Worm (Caenorhabditis elegans) whole organism, L4 larva: Measurements from ENCODE around the gene air-1.

ENCODE experiments used
- F49E8.2 ChIP-seq: sonication (generic microtip); optimal IDR thresholded peaks from 2 replicates; lab custom pipeline; 2016; ENCODE audit warnings: missing compliant biosample characterization, mild to moderate bottlenecking, missing genetic modification characterization, borderline replicate concordance
- T20F7.1 ChIP-seq: fragments of 200-800 bp; sonication (Bioruptor generic); optimal IDR thresholded peaks from 2 replicates; lab custom pipeline; 2018; ENCODE audit warnings: mild to moderate bottlenecking, missing genetic modification characterization, missing compliant biosample characterization
- Y5F2A.4 ChIP-seq: fragments of 200-800 bp; sonication (Bioruptor generic); optimal IDR thresholded peaks from 2 replicates; lab custom pipeline; 2018; ENCODE audit warnings: mild to moderate bottlenecking, missing genetic modification characterization, missing compliant biosample characterization
- aly-2 ChIP-seq: sonication (generic microtip); optimal IDR thresholded peaks from 2 replicates; lab custom pipeline; 2018; ENCODE audit warnings: missing biosample characterization, missing genetic modification characterization
- arid-1 ChIP-seq: fragments of 200-800 bp; sonication (Bioruptor generic); conservative IDR thresholded peaks from 2 replicates; pipeline ENCODE4 v1.3.6; 2022; ENCODE audit warnings: missing genetic modification reagents, missing genetic modification characterization, missing compliant biosample characterization
- attf-4 ChIP-seq: sonication (generic microtip); optimal IDR thresholded peaks from 3 replicates; lab custom pipeline; 2017; ENCODE audit warnings: missing biosample characterization, missing genetic modification characterization
- ceh-20 ChIP-seq: fragments of 200-800 bp; sonication (Bioruptor generic); IDR thresholded peaks from 2 replicates; pipeline ENCODE4 v1.3.6; 2022; ENCODE audit warnings: missing genetic modification reagents, missing genetic modification characterization, missing compliant biosample characterization
- ceh-28 ChIP-seq: fragments of 150-350 bp; optimal IDR thresholded peaks from 2 replicates; lab custom pipeline; 2014; ENCODE audit warnings: missing biosample characterization, missing genetic modification reagents, missing genetic modification characterization
- ceh-32 ChIP-seq: sonication (generic microtip); optimal IDR thresholded peaks from 2 replicates; lab custom pipeline; 2016; ENCODE audit warnings: mild to moderate bottlenecking, missing genetic modification characterization, missing compliant biosample characterization; ENCODE audit not compliant: poor library complexity
- ceh-82 ChIP-seq: sonication (generic microtip); optimal IDR thresholded peaks from 2 replicates; lab custom pipeline; 2017; ENCODE audit warnings: missing biosample characterization, missing genetic modification characterization
- cey-2 ChIP-seq: sonication (generic microtip); optimal IDR thresholded peaks from 3 replicates; lab custom pipeline; 2017; ENCODE audit warnings: missing genetic modification characterization, mild to moderate bottlenecking, missing compliant biosample characterization, antibody characterized with exemption, borderline replicate concordance; ENCODE audit not compliant: insufficient read depth
- daf-12 ChIP-seq: fragments of 150-350 bp; optimal IDR thresholded peaks from 2 replicates; lab custom pipeline; 2014; ENCODE audit warnings: missing biosample characterization, missing genetic modification reagents, missing genetic modification characterization
- dpl-1 ChIP-seq: fragments of 150-350 bp; optimal IDR thresholded peaks from 2 replicates; lab custom pipeline; 2014; ENCODE audit warnings: missing biosample characterization, missing genetic modification reagents, missing genetic modification characterization
- dve-1 ChIP-seq: sonication (generic microtip); optimal IDR thresholded peaks from 2 replicates; lab custom pipeline; 2017; ENCODE audit warnings: antibody characterized with exemption, mild to moderate bottlenecking, missing genetic modification characterization, missing compliant biosample characterization; ENCODE audit not compliant: insufficient read depth
- fkh-10 ChIP-seq: fragments of 150-350 bp; optimal IDR thresholded peaks from 2 replicates; lab custom pipeline; 2014; ENCODE audit warnings: missing biosample characterization, missing genetic modification reagents, missing genetic modification characterization
- fos-1 ChIP-seq: fragments of 150-350 bp; optimal IDR thresholded peaks from 2 replicates; lab custom pipeline; 2014; ENCODE audit warnings: missing biosample characterization, missing genetic modification characterization
- gei-8 ChIP-seq: fragments of 200-800 bp; sonication (Bioruptor generic); optimal IDR thresholded peaks from 2 replicates; lab custom pipeline; 2018; ENCODE audit warnings: mild to moderate bottlenecking, missing genetic modification characterization, missing compliant biosample characterization
- hlh-11 ChIP-seq: fragments of 200-800 bp; sonication (Bioruptor generic); optimal IDR thresholded peaks from 2 replicates; lab custom pipeline; 2018; ENCODE audit warnings: mild to moderate bottlenecking, missing genetic modification characterization, missing compliant biosample characterization
- hlh-30 ChIP-seq: sonication (generic microtip); optimal IDR thresholded peaks from 2 replicates; lab custom pipeline; 2017; ENCODE audit warnings: antibody characterized with exemption, mild to moderate bottlenecking, missing genetic modification characterization, missing compliant biosample characterization; ENCODE audit not compliant: insufficient read depth
- hmg-1.1 ChIP-seq: fragments of 200-800 bp; sonication (Bioruptor generic); IDR thresholded peaks from 2 replicates; pipeline ENCODE4 v1.3.6; 2022; ENCODE audit warnings: missing genetic modification reagents, missing genetic modification characterization, missing compliant biosample characterization
- lin-1 ChIP-seq: fragments of 200-800 bp; sonication (Bioruptor generic); IDR thresholded peaks from 2 replicates; pipeline ENCODE4 v1.3.6; 2022; ENCODE audit warnings: missing genetic modification reagents, missing genetic modification characterization, missing compliant biosample characterization
- lin-13 ChIP-seq: fragments of 150-350 bp; optimal IDR thresholded peaks from 2 replicates; lab custom pipeline; 2014; ENCODE audit warnings: missing biosample characterization, missing genetic modification reagents, missing genetic modification characterization
- lin-29 ChIP-seq: fragments of 200-800 bp; sonication (Bioruptor generic); IDR thresholded peaks from 2 replicates; pipeline ENCODE4 v1.3.6; 2022; ENCODE audit warnings: missing genetic modification reagents, missing genetic modification characterization, missing compliant biosample characterization
- lsy-2 ChIP-seq, 2 experiments: fragments of 150-350 bp in 1 of 2; sonication (generic microtip) in 1 of 2; optimal IDR thresholded peaks; 2 replicates each; lab custom pipeline; 2014 to 2017; ENCODE audit warnings: missing biosample characterization in 2 of 2, missing genetic modification characterization in 2 of 2
- madf-5 ChIP-seq, 2 experiments: fragments of 200-800 bp; sonication (Bioruptor generic); IDR thresholded peaks; 2 replicates each; pipeline ENCODE4 v1.3.6; 2022; ENCODE audit warnings: missing compliant biosample characterization in 2 of 2, missing genetic modification characterization in 2 of 2
- madf-9 ChIP-seq: fragments of 200-800 bp; sonication (Bioruptor generic); conservative IDR thresholded peaks from 2 replicates; pipeline ENCODE4 v1.3.6; 2022; ENCODE audit warnings: missing genetic modification reagents, missing genetic modification characterization, missing compliant biosample characterization
- mdl-1 ChIP-seq, 2 experiments: fragments of 150-350 bp in 1 of 2; sonication (generic microtip) in 1 of 2; optimal IDR thresholded peaks; 2 replicates each; lab custom pipeline; 2014 to 2017; ENCODE audit warnings: missing biosample characterization in 2 of 2, missing genetic modification characterization in 2 of 2
- mdt-29 ChIP-seq: fragments of 200-800 bp; sonication (Bioruptor generic); IDR thresholded peaks from 2 replicates; pipeline ENCODE4 v1.3.6; 2022; ENCODE audit warnings: missing genetic modification reagents, missing genetic modification characterization, missing compliant biosample characterization
- mep-1 ChIP-seq: fragments of 150-350 bp; sonication (generic microtip); optimal IDR thresholded peaks from 3 replicates; lab custom pipeline; 2014; ENCODE audit warnings: missing biosample characterization, missing genetic modification characterization
- nhr-111 ChIP-seq: fragments of 200-800 bp; sonication (Bioruptor generic); optimal IDR thresholded peaks from 2 replicates; lab custom pipeline; 2018; ENCODE audit warnings: mild to moderate bottlenecking, missing genetic modification characterization, missing compliant biosample characterization
- nhr-28 ChIP-seq: fragments of 150-350 bp; optimal IDR thresholded peaks from 2 replicates; lab custom pipeline; 2014; ENCODE audit warnings: missing biosample characterization, missing genetic modification characterization
- nhr-41 ChIP-seq: fragments of 200-800 bp; sonication (Bioruptor generic); IDR thresholded peaks from 2 replicates; pipeline ENCODE4 v1.3.6; 2022; ENCODE audit warnings: missing genetic modification reagents, missing genetic modification characterization, missing compliant biosample characterization
- nhr-42 ChIP-seq: fragments of 200-800 bp; sonication (Bioruptor generic); IDR thresholded peaks from 2 replicates; pipeline ENCODE4 v1.3.6; 2022; ENCODE audit warnings: missing genetic modification characterization, missing compliant biosample characterization
- nhr-6 ChIP-seq: fragments of 150-350 bp; optimal IDR thresholded peaks from 2 replicates; lab custom pipeline; 2014; ENCODE audit warnings: missing biosample characterization, missing genetic modification characterization
- nhr-76 ChIP-seq: fragments of 150-350 bp; optimal IDR thresholded peaks from 2 replicates; lab custom pipeline; 2014; ENCODE audit warnings: missing biosample characterization, missing genetic modification characterization
- nhr-77 ChIP-seq: fragments of 150-350 bp; optimal IDR thresholded peaks from 2 replicates; lab custom pipeline; 2014; ENCODE audit warnings: missing biosample characterization, missing genetic modification characterization
- pha-4 ChIP-seq, 2 experiments: fragments of 150-350 bp in 1 of 2; fragments of 200-800 bp in 1 of 2; sonication (Bioruptor generic) in 1 of 2; IDR thresholded peaks in 1 of 2; optimal IDR thresholded peaks in 1 of 2; 2 replicates each; pipeline versions ENCODE4 v1.3.6 to Lab custom; 2014 to 2022; ENCODE audit warnings: missing genetic modification characterization in 2 of 2, missing genetic modification reagents in 2 of 2, missing biosample characterization in 1 of 2, missing compliant biosample characterization in 1 of 2
- pqm-1 ChIP-seq: sonication (generic microtip); optimal IDR thresholded peaks from 2 replicates; lab custom pipeline; 2017; ENCODE audit warnings: missing biosample characterization, missing genetic modification characterization
- sdz-12 ChIP-seq: fragments of 200-800 bp; sonication (Bioruptor generic); optimal IDR thresholded peaks from 2 replicates; lab custom pipeline; 2018; ENCODE audit warnings: mild to moderate bottlenecking, missing genetic modification characterization, missing compliant biosample characterization
- spr-1 ChIP-seq: sonication (generic microtip); optimal IDR thresholded peaks from 2 replicates; lab custom pipeline; 2016; ENCODE audit warnings: mild to moderate bottlenecking, missing genetic modification characterization, missing compliant biosample characterization
- unc-130 ChIP-seq: sonication (generic microtip); optimal IDR thresholded peaks from 2 replicates; lab custom pipeline; 2016; ENCODE audit warnings: missing genetic modification reagents, missing genetic modification characterization, missing compliant biosample characterization
- unc-39 ChIP-seq: sonication (generic microtip); optimal IDR thresholded peaks from 2 replicates; lab custom pipeline; 2017; ENCODE audit warnings: missing biosample characterization, missing genetic modification characterization
- unc-62 ChIP-seq, 3 experiments: fragments of 150-350 bp in 1 of 3; sonication (generic microtip); optimal IDR thresholded peaks in 2 of 3; peaks in 1 of 3; 1 replicate in 1 of 3; 2 replicates in 2 of 3; lab custom pipeline; 2014 to 2017; ENCODE audit warnings: missing biosample characterization in 3 of 3, missing genetic modification characterization in 3 of 3, missing genetic modification reagents in 3 of 3, missing genotype in 1 of 3
- zip-11 ChIP-seq: fragments of 200-800 bp; sonication (Bioruptor generic); IDR thresholded peaks from 2 replicates; pipeline ENCODE4 v1.3.6; 2022; ENCODE audit warnings: missing genetic modification characterization, missing compliant biosample characterization
- ztf-11 ChIP-seq: fragments of 150-350 bp; optimal IDR thresholded peaks from 2 replicates; lab custom pipeline; 2014; ENCODE audit warnings: missing biosample characterization, missing genetic modification characterization
- ztf-7 ChIP-seq: fragments of 150-350 bp; optimal IDR thresholded peaks from 2 replicates; lab custom pipeline; 2014; ENCODE audit warnings: missing biosample characterization, missing genetic modification characterization

The air-1 gene

ce11 chrV:8245457-8245856 is 24.2 kb downstream of the air-1 start, which contains the start of gene C16D9.5:
Gene C16D9.5, minus strand, starts transcription at chrV:8245557.
- TF ChIP-seq aly-2 (tag; lab: Kevin White, UChicago): no peak
- no peak for TF ChIP-seq pha-4 (GFP tag; IDR thresholded peaks at IDR 0.05; lab: Robert Waterston, UW)
- no peak for TF ChIP-seq pha-4 (tag; optimal IDR thresholded peaks at IDR 0.05; lab: Kevin White, UChicago)
- TF ChIP-seq ceh-28 (tag; lab: Kevin White, UChicago): no peak
- TF ChIP-seq nhr-77 (tag; lab: Kevin White, UChicago): no peak

DNA sequence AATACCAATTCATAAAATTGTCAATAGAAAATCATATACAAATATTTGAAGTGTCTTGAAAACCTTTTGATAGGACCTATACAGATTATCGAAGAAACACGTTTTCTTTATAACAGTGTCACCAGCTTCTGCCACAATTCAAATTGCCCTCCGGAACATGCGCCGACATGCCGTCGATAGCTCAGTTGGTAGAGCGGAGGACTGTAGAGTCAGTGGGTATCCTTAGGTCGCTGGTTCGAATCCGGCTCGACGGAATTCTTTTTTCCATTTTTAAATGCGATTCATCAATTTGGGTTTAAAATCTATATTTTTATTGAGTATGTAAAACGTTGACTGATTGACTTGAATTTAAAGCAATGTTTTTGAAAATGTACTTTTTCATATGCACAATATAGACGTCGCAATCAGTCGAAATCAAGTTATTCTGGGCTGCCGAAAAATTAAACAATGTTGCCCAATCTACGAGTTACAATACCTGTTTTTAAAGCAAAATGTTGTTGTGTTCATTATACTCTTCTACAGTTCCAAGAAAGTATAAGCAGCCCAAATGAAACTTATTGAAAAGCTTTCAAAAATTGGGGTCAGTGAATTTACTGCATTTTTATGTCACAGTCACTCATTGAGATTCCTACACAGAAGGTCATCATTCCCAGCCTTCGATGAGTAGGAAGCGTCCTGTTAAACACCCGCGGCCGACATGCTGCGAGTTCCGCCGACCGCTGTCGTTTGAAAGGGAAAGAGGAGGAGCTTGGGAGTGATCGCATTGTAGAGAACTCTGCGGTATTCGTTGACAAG is 26.2 kb downstream of the air-1 start:
- no peak for TF ChIP-seq fkh-10 (GFP tag; lab: Kevin White, UChicago)
- peak; percentile 80 for TF ChIP-seq dve-1 (tag; lab: Kevin White, UChicago)
- TF ChIP-seq F49E8.2 (tag; lab: Kevin White, UChicago): peak; percentile 92
- TF ChIP-seq ceh-28 (tag; lab: Kevin White, UChicago): no peak
- no peak for TF ChIP-seq unc-62 (GFP tag; optimal IDR thresholded peaks at IDR 0.05 in 1 of 2; lab: Kevin White, UChicago)
- TF ChIP-seq unc-62 (tag; optimal IDR thresholded peaks at IDR 0.05; lab: Kevin White, UChicago): no peak
- no peak for TF ChIP-seq Y5F2A.4 (GFP tag; lab: Kevin White, UChicago)
- peak; percentile 54 for TF ChIP-seq nhr-6 (tag; lab: Kevin White, UChicago)
- TF ChIP-seq ztf-11 (tag; lab: Kevin White, UChicago): no peak
- TF ChIP-seq arid-1 (GFP tag; lab: Robert Waterston, UW): peak; percentile 36; the same call in 1 of the 2 replicates
- no peak for TF ChIP-seq sdz-12 (GFP tag; lab: Kevin White, UChicago)
- TF ChIP-seq mep-1 (tag; lab: Kevin White, UChicago): peak; percentile 84
- TF ChIP-seq spr-1 (tag; lab: Kevin White, UChicago): no peak
- no peak for TF ChIP-seq madf-5 (GFP tag; IDR thresholded peaks at IDR 0.05; lab: Robert Waterston, UW)
- TF ChIP-seq T20F7.1 (GFP tag; lab: Kevin White, UChicago): peak; percentile 53
- peak; percentile 72 for TF ChIP-seq lin-13
- TF ChIP-seq lsy-2 (tag; optimal IDR thresholded peaks at IDR 0.05; lab: Kevin White, UChicago): peak in 1 of 2 experiments; percentile 65
- TF ChIP-seq madf-9 (GFP tag; lab: Robert Waterston, UW): no peak
- no peak for TF ChIP-seq ceh-82
- peak; percentile 79 for TF ChIP-seq hlh-11 (tag; lab: Kevin White, UChicago)
- no peak for TF ChIP-seq ztf-7 (tag; lab: Kevin White, UChicago)
- TF ChIP-seq fos-1 (tag; lab: Kevin White, UChicago): no peak
- TF ChIP-seq cey-2: no peak
- TF ChIP-seq zip-11 (GFP tag; lab: Robert Waterston, UW): no peak
- TF ChIP-seq ceh-20 (GFP tag; lab: Robert Waterston, UW): peak; percentile 24; the same call in 1 of the 2 replicates
- no peak for TF ChIP-seq dpl-1 (GFP tag; lab: Kevin White, UChicago)
- peak; percentile 54 for TF ChIP-seq nhr-111 (GFP tag; lab: Kevin White, UChicago)
- no peak for TF ChIP-seq nhr-42 (GFP tag; lab: Robert Waterston, UW)
- TF ChIP-seq hmg-1.1: 0 out of 2 replicates have a peak, but pooled peaks have one; percentile 20
- no peak for TF ChIP-seq nhr-28 (tag; lab: Kevin White, UChicago)
- TF ChIP-seq daf-12 (tag; lab: Kevin White, UChicago): no peak
- TF ChIP-seq unc-130: peak; percentile 29
- no peak for TF ChIP-seq mdl-1 (tag; optimal IDR thresholded peaks at IDR 0.05; lab: Kevin White, UChicago)
- peak; percentile 46; the same call in 1 of the 2 replicates for TF ChIP-seq nhr-41 (GFP tag; lab: Robert Waterston, UW)
- no peak for TF ChIP-seq unc-39 (tag; lab: Kevin White, UChicago)
- peak; percentile 48 for TF ChIP-seq hlh-30
- peak; percentile 51; the same call in 1 of the 2 replicates for TF ChIP-seq lin-1 (GFP tag; lab: Robert Waterston, UW)
- TF ChIP-seq attf-4 (tag; lab: Kevin White, UChicago): no peak
- no peak for TF ChIP-seq nhr-76 (tag; lab: Kevin White, UChicago)
- TF ChIP-seq lin-29 (GFP tag; lab: Robert Waterston, UW): no peak
- TF ChIP-seq mdt-29 (GFP tag; lab: Robert Waterston, UW): peak; percentile 9; the same call in 1 of the 2 replicates
- peak; percentile 37 for TF ChIP-seq gei-8 (GFP tag; lab: Kevin White, UChicago)
- TF ChIP-seq ceh-32: no peak
- peak; percentile 31 for TF ChIP-seq pqm-1
